Worm (Caenorhabditis elegans) whole organism, dauer: ENCODE results near the gene srp-8.

Source experiments
- unc-62 ChIP-seq: sonication (generic microtip); optimal IDR thresholded peaks from 2 replicates; lab custom pipeline; 2017; ENCODE audit warnings: missing biosample characterization, missing genetic modification reagents, missing genetic modification characterization

srp-8 gene

ce11 chrV:8217661-8218265 is 34.3 kb downstream of the srp-8 start, which contains the start of gene K07C11.8:
Gene K07C11.8 (minus strand): TSS chrV:8217884.
- no peak for TF ChIP-seq unc-62 (GFP tag; lab: Kevin White, UChicago)

DNA sequence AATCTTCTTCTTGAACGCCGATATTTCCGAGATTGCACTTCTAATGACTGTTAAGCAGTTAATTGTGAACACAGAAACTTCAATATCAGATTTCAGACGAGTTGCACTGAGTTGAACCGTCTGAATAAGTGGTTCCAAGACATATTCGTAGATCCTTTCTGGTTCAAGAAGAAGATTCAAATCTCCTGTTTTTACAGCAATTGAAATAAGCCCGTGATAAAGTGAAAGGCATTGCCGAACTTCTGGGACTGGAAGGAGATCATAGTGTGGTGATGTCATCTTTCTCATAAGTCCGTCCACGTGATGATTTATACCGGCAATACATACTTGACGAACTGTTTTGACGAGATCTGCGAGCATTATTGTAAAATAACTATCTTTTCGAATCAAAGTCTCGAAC is 36.1 kb downstream of the srp-8 start:
- no peak for TF ChIP-seq unc-62 (GFP tag; lab: Kevin White, UChicago)

DNA sequence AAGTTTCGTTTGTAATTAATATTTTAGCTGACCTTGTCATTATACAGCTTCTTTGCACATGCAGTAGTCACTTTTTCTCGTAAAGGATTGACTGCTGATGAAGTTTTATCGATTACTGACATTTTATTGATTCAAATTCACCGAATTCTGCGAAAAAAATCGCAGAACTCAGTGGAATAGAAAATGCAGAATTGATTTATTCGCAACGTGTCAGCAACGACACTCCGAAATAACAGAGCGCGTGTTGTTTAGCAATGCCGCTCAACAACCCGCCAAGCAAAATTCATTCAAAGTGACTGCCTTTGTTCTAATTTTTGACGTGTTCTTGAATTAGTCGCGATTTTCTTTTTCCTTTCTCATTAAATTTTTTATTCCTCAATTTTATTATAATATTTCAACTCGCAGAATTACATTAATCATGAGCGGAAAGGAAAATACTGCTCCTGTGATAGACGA is 37.6 kb downstream of the srp-8 start, which contains the start of the genes cogc-6 and air-1:
Gene cogc-6 (minus strand): TSS at position 234 of the 456 bp plus-strand sequence.
Gene air-1 (plus strand): TSS at position 406 of the 456 bp plus-strand sequence.
- TF ChIP-seq unc-62 (GFP tag; lab: Kevin White, UChicago) = no peak

ce11 chrV:8223417-8223816 is 39.9 kb downstream of the srp-8 start:
- TF ChIP-seq unc-62 (GFP tag; lab: Kevin White, UChicago) = no peak

DNA sequence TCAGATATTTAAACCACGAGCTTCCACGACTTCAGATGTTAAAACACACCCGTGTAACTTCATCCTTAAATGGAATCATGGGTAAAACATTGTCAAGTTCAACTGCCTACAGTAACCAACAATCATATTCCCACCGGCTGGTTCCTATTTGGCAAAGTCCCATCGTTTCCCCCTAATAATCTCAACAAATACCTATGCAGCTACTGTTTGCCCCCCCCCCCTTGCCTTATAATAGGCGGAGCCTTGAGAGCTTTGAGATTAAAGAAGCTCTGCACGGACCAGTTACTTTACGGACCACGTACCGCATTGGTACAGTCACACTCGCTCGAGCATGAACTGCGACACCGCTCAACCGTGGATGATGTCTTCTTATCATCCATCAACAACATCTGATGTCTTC is 41.1 kb downstream of the srp-8 start, which contains the start of gene pax-1:
Gene pax-1 (plus strand): TSS at position 301 of the 400 bp plus-strand sequence.
- no peak for TF ChIP-seq unc-62 (GFP tag; lab: Kevin White, UChicago)

- TF ChIP-seq unc-62 (GFP tag; lab: Kevin White, UChicago) = no peak
Measured at ce11 chrV:8226812-8227211, 43.3 kb downstream of the srp-8 start, which contains the start of gene K07C11.10. Gene K07C11.10 (minus strand): TSS chrV:8226912.

DNA sequence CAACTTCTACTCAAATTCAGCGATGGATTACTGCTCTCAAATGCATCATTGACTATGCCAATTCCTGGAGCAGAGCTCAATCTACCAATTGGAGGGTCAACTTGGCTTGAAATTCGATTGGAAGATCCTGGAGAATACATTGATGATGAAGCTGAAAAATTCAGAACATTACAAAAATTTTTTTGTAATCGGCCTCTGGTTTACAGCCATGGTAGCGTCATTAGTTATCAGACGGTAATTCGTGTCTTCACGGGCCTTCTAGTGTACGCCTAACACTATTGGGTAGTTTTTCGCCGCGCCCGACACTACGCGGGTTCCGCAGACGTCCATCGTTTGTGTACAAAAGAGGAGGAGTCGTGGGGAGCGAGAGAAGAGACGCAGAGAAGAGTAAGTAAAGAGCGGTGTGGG is 45.2 kb downstream of the srp-8 start:
- no peak for TF ChIP-seq unc-62 (GFP tag; lab: Kevin White, UChicago)

- no peak for TF ChIP-seq unc-62 (GFP tag; lab: Kevin White, UChicago)
Measured at ce11 chrV:8230056-8230455, 46.6 kb downstream of the srp-8 start.

- no peak for TF ChIP-seq unc-62 (GFP tag; lab: Kevin White, UChicago)
Measured at ce11 chrV:8235331-8235730, 51.8 kb downstream of the srp-8 start.
